Worm (Caenorhabditis elegans) whole organism, L4 larva: Measurements from ENCODE around the gene Y60A3A.16.

Experiments used
- D1046.2 ChIP-seq: fragments of 200-800 bp; sonication (Bioruptor generic); IDR thresholded peaks from 2 replicates; pipeline ENCODE4 v1.3.6; 2022; ENCODE audit warnings: missing genetic modification characterization, missing compliant biosample characterization
- F49E8.2 ChIP-seq: sonication (generic microtip); optimal IDR thresholded peaks from 2 replicates; lab custom pipeline; 2016; ENCODE audit warnings: missing compliant biosample characterization, mild to moderate bottlenecking, missing genetic modification characterization, borderline replicate concordance
- R02D3.7 ChIP-seq: fragments of 150-350 bp; sonication (generic microtip); optimal IDR thresholded peaks from 3 replicates; lab custom pipeline; 2014; ENCODE audit warnings: missing biosample characterization, missing genetic modification characterization
- aha-1 ChIP-seq: fragments of 150-350 bp; peaks from one replicate; lab custom pipeline; 2014; ENCODE audit warnings: missing biosample characterization, missing genetic modification characterization
- attf-4 ChIP-seq: sonication (generic microtip); optimal IDR thresholded peaks from 3 replicates; lab custom pipeline; 2017; ENCODE audit warnings: missing biosample characterization, missing genetic modification characterization
- cey-2 ChIP-seq: sonication (generic microtip); optimal IDR thresholded peaks from 3 replicates; lab custom pipeline; 2017; ENCODE audit warnings: missing genetic modification characterization, mild to moderate bottlenecking, missing compliant biosample characterization, antibody characterized with exemption, borderline replicate concordance; ENCODE audit not compliant: insufficient read depth
- dve-1 ChIP-seq: sonication (generic microtip); optimal IDR thresholded peaks from 2 replicates; lab custom pipeline; 2017; ENCODE audit warnings: antibody characterized with exemption, mild to moderate bottlenecking, missing genetic modification characterization, missing compliant biosample characterization; ENCODE audit not compliant: insufficient read depth
- fkh-10 ChIP-seq: fragments of 150-350 bp; optimal IDR thresholded peaks from 2 replicates; lab custom pipeline; 2014; ENCODE audit warnings: missing biosample characterization, missing genetic modification reagents, missing genetic modification characterization
- gei-8 ChIP-seq: fragments of 200-800 bp; sonication (Bioruptor generic); optimal IDR thresholded peaks from 2 replicates; lab custom pipeline; 2018; ENCODE audit warnings: mild to moderate bottlenecking, missing genetic modification characterization, missing compliant biosample characterization
- lin-13 ChIP-seq: fragments of 150-350 bp; optimal IDR thresholded peaks from 2 replicates; lab custom pipeline; 2014; ENCODE audit warnings: missing biosample characterization, missing genetic modification reagents, missing genetic modification characterization
- lsy-2 ChIP-seq, 2 experiments: fragments of 150-350 bp in 1 of 2; sonication (generic microtip) in 1 of 2; optimal IDR thresholded peaks; 2 replicates each; lab custom pipeline; 2014 to 2017; ENCODE audit warnings: missing biosample characterization in 2 of 2, missing genetic modification characterization in 2 of 2
- madf-5 ChIP-seq, 2 experiments: fragments of 200-800 bp; sonication (Bioruptor generic); IDR thresholded peaks; 2 replicates each; pipeline ENCODE4 v1.3.6; 2022; ENCODE audit warnings: missing compliant biosample characterization in 2 of 2, missing genetic modification characterization in 2 of 2
- mep-1 ChIP-seq: fragments of 150-350 bp; sonication (generic microtip); optimal IDR thresholded peaks from 3 replicates; lab custom pipeline; 2014; ENCODE audit warnings: missing biosample characterization, missing genetic modification characterization
- mes-2 ChIP-seq: sonication (generic microtip); optimal IDR thresholded peaks from 2 replicates; lab custom pipeline; 2016; ENCODE audit warnings: missing genotype, mild to moderate bottlenecking, missing genetic modification characterization, missing compliant biosample characterization; ENCODE audit not compliant: poor library complexity, severe bottlenecking
- nhr-10 ChIP-seq: fragments of 150-350 bp; optimal IDR thresholded peaks from 2 replicates; lab custom pipeline; 2014; ENCODE audit warnings: missing biosample characterization, missing genetic modification characterization
- nhr-102 ChIP-seq: sonication (generic microtip); optimal IDR thresholded peaks from 2 replicates; lab custom pipeline; 2016; ENCODE audit warnings: mild to moderate bottlenecking, missing genetic modification characterization, moderate library complexity, missing compliant biosample characterization
- nhr-25 ChIP-seq: sonication (generic microtip); optimal IDR thresholded peaks from 2 replicates; lab custom pipeline; 2017; ENCODE audit warnings: missing genetic modification characterization, mild to moderate bottlenecking, missing compliant biosample characterization, antibody characterized with exemption, moderate library complexity, borderline replicate concordance; ENCODE audit not compliant: insufficient read depth
- nhr-28 ChIP-seq: fragments of 150-350 bp; optimal IDR thresholded peaks from 2 replicates; lab custom pipeline; 2014; ENCODE audit warnings: missing biosample characterization, missing genetic modification characterization
- nhr-6 ChIP-seq: fragments of 150-350 bp; optimal IDR thresholded peaks from 2 replicates; lab custom pipeline; 2014; ENCODE audit warnings: missing biosample characterization, missing genetic modification characterization
- php-3 ChIP-seq: fragments of 200-800 bp; sonication (Bioruptor generic); IDR thresholded peaks from 2 replicates; pipeline ENCODE4 v1.3.6; 2022; ENCODE audit warnings: missing genetic modification reagents, missing genetic modification characterization, missing compliant biosample characterization
- pqm-1 ChIP-seq: sonication (generic microtip); optimal IDR thresholded peaks from 2 replicates; lab custom pipeline; 2017; ENCODE audit warnings: missing biosample characterization, missing genetic modification characterization
- saeg-2 ChIP-seq: fragments of 200-800 bp; sonication (Bioruptor generic); IDR thresholded peaks from 2 replicates; pipeline ENCODE4 v1.3.6; 2022; ENCODE audit warnings: missing genetic modification reagents, missing genetic modification characterization, missing compliant biosample characterization
- set-16 ChIP-seq: fragments of 200-800 bp; sonication (Bioruptor generic); IDR thresholded peaks from 2 replicates; pipeline ENCODE4 v1.3.6; 2022; ENCODE audit warnings: missing genetic modification reagents, missing genetic modification characterization, missing compliant biosample characterization
- skn-1 ChIP-seq: fragments of 150-350 bp; optimal IDR thresholded peaks from 2 replicates; lab custom pipeline; 2014; ENCODE audit warnings: missing biosample characterization, missing genetic modification characterization
- spr-1 ChIP-seq: sonication (generic microtip); optimal IDR thresholded peaks from 2 replicates; lab custom pipeline; 2016; ENCODE audit warnings: mild to moderate bottlenecking, missing genetic modification characterization, missing compliant biosample characterization
- tag-97 ChIP-seq: fragments of 200-800 bp; sonication (Bioruptor generic); IDR thresholded peaks from 2 replicates; pipeline ENCODE4 v1.3.6; 2022; ENCODE audit warnings: missing genetic modification characterization, missing compliant biosample characterization
- unc-130 ChIP-seq: sonication (generic microtip); optimal IDR thresholded peaks from 2 replicates; lab custom pipeline; 2016; ENCODE audit warnings: missing genetic modification reagents, missing genetic modification characterization, missing compliant biosample characterization
- unc-62 ChIP-seq, 3 experiments: fragments of 150-350 bp in 1 of 3; sonication (generic microtip); optimal IDR thresholded peaks in 2 of 3; peaks in 1 of 3; 1 replicate in 1 of 3; 2 replicates in 2 of 3; lab custom pipeline; 2014 to 2017; ENCODE audit warnings: missing biosample characterization in 3 of 3, missing genetic modification characterization in 3 of 3, missing genetic modification reagents in 3 of 3, missing genotype in 1 of 3
- vab-7 ChIP-seq: fragments of 200-800 bp; sonication (Bioruptor generic); IDR thresholded peaks from 2 replicates; pipeline ENCODE4 v1.3.6; 2022; ENCODE audit warnings: missing genetic modification reagents, missing genetic modification characterization, missing compliant biosample characterization
- zag-1 ChIP-seq: fragments of 150-350 bp; optimal IDR thresholded peaks from 2 replicates; lab custom pipeline; 2014; ENCODE audit warnings: missing biosample characterization, missing genetic modification characterization
- ztf-7 ChIP-seq: fragments of 150-350 bp; optimal IDR thresholded peaks from 2 replicates; lab custom pipeline; 2014; ENCODE audit warnings: missing biosample characterization, missing genetic modification characterization

Y60A3A.16 gene

ce11 chrV:19922613-19923012 is at the start of gene Y60A3A.16:
TSS of gene Y60A3A.16 (minus strand) at chrV:19922713.
- no peak for TF ChIP-seq mes-2 (tag; lab: Kevin White, UChicago)
- no peak for TF ChIP-seq attf-4 (tag; lab: Kevin White, UChicago)
- TF ChIP-seq nhr-10 (tag; lab: Kevin White, UChicago) = no peak
- no peak for TF ChIP-seq skn-1
- no peak for TF ChIP-seq unc-130 (GFP tag; lab: Kevin White, UChicago)
- no peak for TF ChIP-seq D1046.2
- TF ChIP-seq nhr-6 (tag; lab: Kevin White, UChicago) = no peak
- TF ChIP-seq aha-1 (tag; lab: Kevin White, UChicago) = peak; percentile 54
- TF ChIP-seq saeg-2 = no peak
- peak in 1 of 2 experiments; percentile 33 for TF ChIP-seq unc-62 (GFP tag; optimal IDR thresholded peaks at IDR 0.05 in 1 of 2; lab: Kevin White, UChicago)
- TF ChIP-seq unc-62 (tag; optimal IDR thresholded peaks at IDR 0.05; lab: Kevin White, UChicago) = no peak
- TF ChIP-seq mep-1 (tag; lab: Kevin White, UChicago) = no peak
- TF ChIP-seq fkh-10 = no peak
- no peak for TF ChIP-seq zag-1
- TF ChIP-seq set-16 (GFP tag; lab: Robert Waterston, UW) = no peak
- TF ChIP-seq F49E8.2 = no peak
- TF ChIP-seq lsy-2 (tag; optimal IDR thresholded peaks at IDR 0.05; lab: Kevin White, UChicago) = no peak

ce11 chrV:19965626-19966025 is 43.1 kb upstream of the Y60A3A.16 start, which contains the start of gene srh-171:
TSS of gene srh-171 (plus strand) at chrV:19965700.
- TF ChIP-seq ztf-7 (tag; lab: Kevin White, UChicago) (no peak), pqm-1 (no peak), skn-1 (no peak), tag-97 (GFP tag; lab: Robert Waterston, UW) (no peak), php-3 (GFP tag; lab: Robert Waterston, UW) (no peak), R02D3.7 (tag; lab: Kevin White, UChicago) (no peak), lsy-2 (tag; optimal IDR thresholded peaks at IDR 0.05; lab: Kevin White, UChicago) (no peak), nhr-10 (tag; lab: Kevin White, UChicago) (no peak)

- TF ChIP-seq set-16 (GFP tag; lab: Robert Waterston, UW) (no peak), pqm-1 (no peak), tag-97 (GFP tag; lab: Robert Waterston, UW) (no peak), spr-1 (tag; lab: Kevin White, UChicago) (no peak), nhr-102 (no peak), cey-2 (tag; lab: Kevin White, UChicago) (no peak), mes-2 (tag; lab: Kevin White, UChicago) (no peak)
Observed at ce11 chrV:19961971-19962370, 39.5 kb upstream of the Y60A3A.16 start.

ce11 chrV:19958744-19959143 is 36.2 kb upstream of the Y60A3A.16 start, which contains the start of gene srh-172:
TSS of gene srh-172 (plus strand) at chrV:19959044.
- TF ChIP-seq dve-1 (tag; lab: Kevin White, UChicago) = no peak

ce11 chrV:19955171-19955570 is 32.7 kb upstream of the Y60A3A.16 start, which contains the start of gene abhd-3.1:
TSS of gene abhd-3.1 (plus strand) at chrV:19955488.
- TF ChIP-seq nhr-25 (tag; lab: Kevin White, UChicago) (no peak), gei-8 (GFP tag; lab: Kevin White, UChicago) (no peak), lin-13 (GFP tag; lab: Kevin White, UChicago) (no peak), vab-7 (GFP tag; lab: Robert Waterston, UW) (no peak), madf-5 (GFP tag; IDR thresholded peaks at IDR 0.05; lab: Robert Waterston, UW) (no peak), mep-1 (tag; lab: Kevin White, UChicago) (peak; percentile 3), spr-1 (tag; lab: Kevin White, UChicago) (no peak), aha-1 (tag; lab: Kevin White, UChicago) (peak; percentile 91), nhr-28 (tag; lab: Kevin White, UChicago) (peak; percentile 22), unc-62 (GFP tag; optimal IDR thresholded peaks at IDR 0.05 in 1 of 2; lab: Kevin White, UChicago) (peak in 1 of 2 experiments; percentile 32), unc-62 (tag; optimal IDR thresholded peaks at IDR 0.05; lab: Kevin White, UChicago) (no peak)
